Fruit fly (Drosophila melanogaster): ENCODE data around the gene spdi.
"Not testable (repeated sequence)": the region's sequence is repeated elsewhere in the genome, so short reads cannot be mapped to it uniquely, and the experiment has no call there.

spdi gene

DNA sequence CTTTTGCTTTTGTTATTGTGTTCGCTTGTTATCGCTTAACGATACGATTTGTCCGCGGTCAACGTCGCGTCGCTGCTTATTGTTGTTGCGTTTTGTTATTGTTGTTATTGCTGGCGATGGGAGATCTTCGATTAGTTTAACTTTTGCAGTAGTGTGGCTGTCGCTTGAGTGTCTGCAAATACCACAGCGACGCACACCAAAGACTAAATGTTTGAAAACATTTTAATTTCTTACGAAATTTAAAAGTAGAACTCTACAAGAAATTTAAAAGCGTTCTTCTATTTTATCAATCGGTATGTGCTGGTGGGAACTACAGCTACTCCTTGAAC, at the start of gene spdi:
TSS of gene spdi (minus strand) at position 94 of the 329 bp plus-strand sequence.
- TF ChIP-seq CG17801 (GFP tag; optimal IDR thresholded peaks at IDR 0.05; ENCODE audit: partially characterized antibody), result no peak

DNA sequence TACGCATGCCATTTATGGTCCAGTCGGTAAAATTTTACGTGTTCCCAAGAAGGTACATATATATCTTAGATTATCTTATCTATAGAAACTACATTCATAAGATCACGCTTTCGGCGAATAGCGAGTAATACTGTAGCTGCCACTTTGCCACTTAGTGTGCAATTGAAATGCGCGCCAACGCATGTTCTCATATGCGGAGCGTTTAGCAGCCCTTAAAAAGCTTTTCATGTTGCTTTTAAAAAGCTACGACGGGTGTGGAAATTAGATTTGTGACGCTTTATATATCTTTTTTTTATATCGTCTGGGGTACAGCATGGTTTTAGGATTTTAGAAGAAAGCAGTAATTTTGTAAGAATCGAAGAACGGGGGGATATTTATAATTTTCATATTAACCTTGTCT, 38.0 kb upstream of the spdi start:
- peak; percentile 45 for TF ChIP-seq CG17801 (GFP tag; optimal IDR thresholded peaks at IDR 0.05; ENCODE audit: partially characterized antibody)

- TF ChIP-seq CG17801 (GFP tag; optimal IDR thresholded peaks at IDR 0.05; ENCODE audit: partially characterized antibody), result peak; percentile 10
Measured at dm6 chrX:656380-656925, 36.5 kb upstream of the spdi start.

dm6 chrX:655492-656379, 35.7 kb upstream of the spdi start, which contains the start of the genes Hmt4-20 and SkpA:
Hmt4-20 (minus strand) TSS chrX:656033.
SkpA (plus strand) TSS chrX:656114.
- TF ChIP-seq CG17801 (GFP tag; optimal IDR thresholded peaks at IDR 0.05; ENCODE audit: partially characterized antibody), result peak; percentile 16

DNA sequence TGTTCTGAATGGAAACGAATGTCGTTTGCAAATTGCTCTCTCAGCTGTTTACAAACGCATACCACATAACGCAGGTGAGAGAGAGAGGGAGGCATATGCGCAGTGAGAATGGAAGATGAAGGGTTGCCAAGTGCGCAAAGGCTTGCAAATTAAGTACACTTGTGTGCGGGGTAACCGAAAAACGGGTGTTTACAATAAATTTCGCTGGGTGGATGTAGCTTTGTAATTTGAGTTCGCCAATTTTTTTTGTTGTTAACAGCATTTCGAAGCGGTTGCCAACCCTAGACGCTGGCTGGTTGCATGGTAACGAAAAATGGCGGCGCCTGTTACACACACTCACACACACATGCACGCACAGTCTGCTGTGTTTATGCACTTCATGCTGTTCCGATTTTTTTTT, 35.0 kb upstream of the spdi start:
- TF ChIP-seq CG17801 (GFP tag; optimal IDR thresholded peaks at IDR 0.05; ENCODE audit: partially characterized antibody), result peak; percentile 97

- TF ChIP-seq CG17801 (GFP tag; optimal IDR thresholded peaks at IDR 0.05; ENCODE audit: partially characterized antibody), result no peak
Measured at dm6 chrX:654221-654620, 34.2 kb upstream of the spdi start.

DNA sequence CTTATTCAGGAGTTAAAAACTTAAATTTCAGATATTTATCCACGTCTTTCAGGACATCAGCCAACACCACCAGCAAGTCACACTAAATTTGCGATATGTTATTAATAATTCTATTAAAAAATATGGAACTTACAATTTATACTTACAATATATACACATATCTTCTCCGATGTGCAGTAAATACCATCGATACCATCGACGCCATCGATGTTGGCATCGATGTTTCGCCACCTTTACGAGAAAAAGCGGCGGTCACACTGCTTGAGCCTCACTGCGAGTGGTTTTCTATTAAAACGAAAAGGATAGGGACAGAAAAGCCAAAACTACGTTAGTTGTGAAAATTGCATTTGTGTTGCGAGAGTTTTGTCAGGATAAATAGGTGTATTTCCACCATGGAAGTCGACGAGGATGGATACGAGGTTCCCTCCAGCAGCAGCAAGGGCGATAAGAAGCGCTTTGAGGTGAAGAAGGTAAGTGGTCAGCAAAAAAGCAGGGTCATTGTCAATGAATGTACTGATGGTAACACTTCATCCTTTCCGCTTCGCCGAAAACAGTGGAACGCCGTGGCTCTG, 27.1 kb upstream of the spdi start, which contains the start of gene Roc1a:
TSS of gene Roc1a (plus strand) at position 249 of the 572 bp plus-strand sequence.
- TF ChIP-seq CG17801 (GFP tag; optimal IDR thresholded peaks at IDR 0.05; ENCODE audit: partially characterized antibody), result no peak

dm6 chrX:646395-647009, 26.5 kb upstream of the spdi start:
- TF ChIP-seq CG17801 (GFP tag; optimal IDR thresholded peaks at IDR 0.05; ENCODE audit: partially characterized antibody), result no peak

DNA sequence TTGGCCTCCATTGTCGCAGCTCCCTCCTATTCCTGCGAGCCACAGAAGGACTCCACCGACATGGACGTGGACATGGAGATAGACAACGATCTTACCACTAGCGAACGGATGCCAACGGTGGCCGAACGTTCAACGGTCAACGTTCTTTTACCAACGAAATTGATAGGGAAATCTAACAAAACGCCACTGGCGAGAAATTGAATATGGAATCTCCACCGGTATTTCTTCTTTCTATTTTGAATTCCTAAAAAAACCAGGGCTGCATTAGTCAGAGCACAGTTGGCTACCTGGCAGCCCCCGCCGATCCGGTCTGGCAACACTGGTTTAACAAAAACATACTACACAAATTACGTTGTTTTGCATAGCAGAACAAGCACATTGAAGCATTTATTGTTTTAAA, 24.5 kb upstream of the spdi start, which contains the start of gene CG13367:
TSS of gene CG13367 (plus strand) at position 301 of the 400 bp plus-strand sequence.
- TF ChIP-seq CG17801 (GFP tag; optimal IDR thresholded peaks at IDR 0.05; ENCODE audit: partially characterized antibody), result not testable (repeated sequence)

DNA sequence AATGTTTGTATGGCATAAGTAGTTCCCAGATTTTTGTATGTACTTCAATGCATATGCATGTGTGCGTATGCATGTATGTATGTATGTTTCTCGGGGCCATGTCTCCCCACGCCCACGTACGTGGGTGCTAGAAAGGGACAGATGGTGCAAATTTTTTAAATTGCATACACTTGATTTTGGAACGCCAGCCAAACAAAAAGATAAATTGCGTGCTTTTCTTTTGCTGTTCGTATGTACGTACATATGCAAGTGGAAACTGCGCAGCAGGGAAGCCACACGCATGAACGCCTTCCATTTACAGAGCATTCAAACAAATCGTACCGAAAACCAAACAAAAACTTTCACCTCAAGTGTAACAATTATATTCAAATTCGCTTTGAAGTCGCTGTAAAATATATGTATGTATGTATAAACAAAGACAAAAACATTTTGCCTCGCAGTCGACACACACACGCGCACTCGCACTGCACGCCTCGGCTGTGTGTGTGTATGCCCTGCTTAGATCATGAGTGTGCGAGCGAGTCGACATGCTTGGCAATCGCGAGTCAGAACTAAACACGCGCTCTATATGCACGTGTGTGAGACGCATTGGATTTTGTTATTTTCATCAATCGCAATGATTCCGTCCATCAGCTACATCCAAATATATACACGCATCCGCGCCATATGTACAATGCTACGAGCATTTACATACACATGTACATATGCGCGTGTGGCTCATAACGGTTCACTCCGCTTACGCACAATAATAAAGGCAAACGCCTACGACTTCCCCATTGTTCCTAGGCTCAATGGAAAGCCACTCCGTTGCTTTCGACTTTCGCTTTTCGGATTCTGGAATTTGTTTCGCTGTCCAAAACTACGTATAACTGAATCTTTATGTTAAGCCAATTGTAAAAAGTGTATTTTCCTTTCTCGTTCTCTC, 16.9 kb upstream of the spdi start:
- TF ChIP-seq CG17801 (GFP tag; optimal IDR thresholded peaks at IDR 0.05; ENCODE audit: partially characterized antibody), result no peak

- TF ChIP-seq CG17801 (GFP tag; optimal IDR thresholded peaks at IDR 0.05; ENCODE audit: partially characterized antibody), result peak; percentile 55
Measured at dm6 chrX:635495-636142, 15.6 kb upstream of the spdi start, which contains the start of gene Dredd. Dredd (minus strand) TSS chrX:635545.

dm6 chrX:629239-629821, 9.3 kb upstream of the spdi start, which contains the start of the genes RpL36 and Mybbp1A:
RpL36 (minus strand) TSS chrX:629483.
Mybbp1A (plus strand) TSS chrX:629773.
- TF ChIP-seq CG17801 (GFP tag; optimal IDR thresholded peaks at IDR 0.05; ENCODE audit: partially characterized antibody), result peak; percentile 49

dm6 chrX:625157-625627, 5.2 kb upstream of the spdi start, which contains the start of the genes CG13364 and Hinfp:
CG13364 (minus strand) TSS chrX:625203.
Hinfp (plus strand) TSS chrX:625542.
- peak; percentile 37 for TF ChIP-seq CG17801 (GFP tag; optimal IDR thresholded peaks at IDR 0.05; ENCODE audit: partially characterized antibody)

Measured in ovary, adult (tissue).